Worm (Caenorhabditis elegans) whole organism, L3 larva: ENCODE data around the gene T13B5.9.

ENCODE experiments used
- R02D3.7 ChIP-seq: fragments of 150-350 bp; optimal IDR thresholded peaks from 2 replicates; lab custom pipeline; 2014; ENCODE audit warnings: missing biosample characterization, missing genetic modification characterization
- ceh-28 ChIP-seq: fragments of 150-350 bp; optimal IDR thresholded peaks from 2 replicates; lab custom pipeline; 2014; ENCODE audit warnings: missing biosample characterization, missing genetic modification reagents, missing genetic modification characterization
- ceh-82 ChIP-seq: fragments of 150-350 bp; optimal IDR thresholded peaks from 2 replicates; lab custom pipeline; 2014; ENCODE audit warnings: missing biosample characterization, missing genetic modification characterization
- ceh-9 ChIP-seq: sonication (generic microtip); optimal IDR thresholded peaks from 2 replicates; lab custom pipeline; 2018; ENCODE audit warnings: missing biosample characterization, missing genetic modification characterization
- daf-12 ChIP-seq: fragments of 150-350 bp; optimal IDR thresholded peaks from 2 replicates; lab custom pipeline; 2014; ENCODE audit warnings: missing biosample characterization, missing genetic modification reagents, missing genetic modification characterization
- egl-5 ChIP-seq: fragments of 150-350 bp; optimal IDR thresholded peaks from 2 replicates; lab custom pipeline; 2017; ENCODE audit warnings: missing biosample characterization, missing genetic modification reagents, missing genetic modification characterization, inconsistent platforms
- elt-1 ChIP-seq: fragments of 150-350 bp; optimal IDR thresholded peaks from 2 replicates; lab custom pipeline; 2014; ENCODE audit warnings: missing biosample characterization, missing genetic modification characterization
- elt-2 ChIP-seq: sonication (generic microtip); optimal IDR thresholded peaks from 2 replicates; lab custom pipeline; 2016; ENCODE audit warnings: missing genetic modification reagents, mild to moderate bottlenecking, missing genetic modification characterization, missing compliant biosample characterization
- elt-3 ChIP-seq, 3 experiments: fragments of 150-350 bp in 1 of 3; sonication (generic microtip) in 2 of 3; optimal IDR thresholded peaks; 2 replicates in 2 of 3; 4 replicates in 1 of 3; lab custom pipeline; 2014 to 2017; ENCODE audit warnings: missing biosample characterization in 3 of 3, missing genetic modification characterization in 3 of 3
- fkh-2 ChIP-seq: fragments of 150-350 bp; optimal IDR thresholded peaks from 2 replicates; lab custom pipeline; 2014; ENCODE audit warnings: missing biosample characterization, missing genetic modification reagents, missing genetic modification characterization
- fos-1 ChIP-seq: fragments of 150-350 bp; optimal IDR thresholded peaks from 2 replicates; lab custom pipeline; 2014; ENCODE audit warnings: missing biosample characterization, missing genetic modification characterization
- hmg-11 ChIP-seq: sonication (generic microtip); optimal IDR thresholded peaks from 2 replicates; lab custom pipeline; 2016; ENCODE audit warnings: missing genetic modification characterization, missing compliant biosample characterization
- jun-1 ChIP-seq: fragments of 150-350 bp; optimal IDR thresholded peaks from 2 replicates; lab custom pipeline; 2014; ENCODE audit warnings: missing biosample characterization, missing genetic modification reagents, missing genetic modification characterization
- lin-15B ChIP-seq: fragments of 150-350 bp; optimal IDR thresholded peaks from 2 replicates; lab custom pipeline; 2014; ENCODE audit warnings: missing biosample characterization, missing genetic modification characterization
- lsy-12 ChIP-seq: sonication (generic microtip); optimal IDR thresholded peaks from 2 replicates; lab custom pipeline; 2016; ENCODE audit warnings: mild to moderate bottlenecking, missing genetic modification characterization, missing compliant biosample characterization
- mdl-1 ChIP-seq: fragments of 150-350 bp; optimal IDR thresholded peaks from 2 replicates; lab custom pipeline; 2014; ENCODE audit warnings: missing biosample characterization, missing genetic modification characterization
- nfya-1 ChIP-seq: sonication (generic microtip); optimal IDR thresholded peaks from 2 replicates; lab custom pipeline; 2017; ENCODE audit warnings: missing genetic modification characterization, mild to moderate bottlenecking, missing compliant biosample characterization, antibody characterized with exemption, moderate library complexity; ENCODE audit not compliant: insufficient read depth
- nhr-11 ChIP-seq: fragments of 150-350 bp; optimal IDR thresholded peaks from 2 replicates; lab custom pipeline; 2014; ENCODE audit warnings: missing biosample characterization, missing genetic modification characterization
- nhr-12 ChIP-seq: fragments of 150-350 bp; optimal IDR thresholded peaks from 2 replicates; lab custom pipeline; 2014; ENCODE audit warnings: missing biosample characterization, missing genetic modification characterization
- nhr-23 ChIP-seq: fragments of 150-350 bp; optimal IDR thresholded peaks from 2 replicates; lab custom pipeline; 2014; ENCODE audit warnings: missing biosample characterization, missing genetic modification reagents, missing genetic modification characterization
- nhr-25 ChIP-seq: sonication (generic microtip); optimal IDR thresholded peaks from 2 replicates; lab custom pipeline; 2017; ENCODE audit warnings: missing biosample characterization, missing genetic modification characterization
- nhr-43 ChIP-seq: sonication (generic microtip); optimal IDR thresholded peaks from 2 replicates; lab custom pipeline; 2016; ENCODE audit warnings: mild to moderate bottlenecking, missing genetic modification characterization, missing compliant biosample characterization; ENCODE audit not compliant: poor library complexity, severe bottlenecking
- nhr-67 ChIP-seq: fragments of 150-350 bp; optimal IDR thresholded peaks from 2 replicates; lab custom pipeline; 2014; ENCODE audit warnings: missing biosample characterization, missing genetic modification characterization
- nhr-76 ChIP-seq: fragments of 150-350 bp; sonication (generic microtip); optimal IDR thresholded peaks from 5 replicates; lab custom pipeline; 2014; ENCODE audit warnings: missing biosample characterization, missing genetic modification characterization
- pha-4 ChIP-seq: fragments of 150-350 bp; optimal IDR thresholded peaks from 2 replicates; lab custom pipeline; 2014; ENCODE audit warnings: missing biosample characterization, missing genetic modification reagents, missing genetic modification characterization
- pqm-1 ChIP-seq: fragments of 150-350 bp; optimal IDR thresholded peaks from 2 replicates; lab custom pipeline; 2017; ENCODE audit warnings: missing biosample characterization, missing genetic modification characterization, inconsistent platforms
- tbx-2 ChIP-seq: sonication (generic microtip); optimal IDR thresholded peaks from 2 replicates; lab custom pipeline; 2016; ENCODE audit warnings: mild to moderate bottlenecking, missing genetic modification characterization, missing compliant biosample characterization
- unc-39 ChIP-seq: sonication (generic microtip); optimal IDR thresholded peaks from 4 replicates; lab custom pipeline; 2017; ENCODE audit warnings: missing biosample characterization, missing genetic modification characterization
- zag-1 ChIP-seq: fragments of 150-350 bp; optimal IDR thresholded peaks from 2 replicates; lab custom pipeline; 2014; ENCODE audit warnings: missing biosample characterization, missing genetic modification characterization
- ztf-4 ChIP-seq: fragments of 150-350 bp; optimal IDR thresholded peaks from 2 replicates; lab custom pipeline; 2014; ENCODE audit warnings: missing biosample characterization, missing genetic modification characterization

Gene T13B5.9

DNA sequence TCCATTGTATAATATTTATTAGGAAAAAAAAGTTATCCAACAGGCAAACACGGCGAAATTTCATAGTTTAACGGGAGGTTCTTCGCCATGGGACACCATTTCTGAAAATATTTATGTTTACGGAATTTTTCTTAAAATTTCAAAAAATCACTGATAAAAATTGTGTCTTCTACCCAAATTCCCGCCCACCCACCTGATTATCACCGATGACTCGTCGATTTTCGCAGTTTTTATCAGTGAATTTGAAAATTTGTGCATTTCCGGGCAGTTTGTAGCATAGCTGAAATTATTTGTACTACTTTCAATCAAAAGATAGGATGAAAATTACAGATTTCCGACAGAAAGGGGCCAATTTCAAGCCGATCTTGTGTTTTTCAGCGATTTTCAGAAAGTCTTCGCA lies 2.9 kb downstream of the T13B5.9 start:
- TF ChIP-seq jun-1: peak; percentile 14
- no peak for TF ChIP-seq ceh-28 (tag; lab: Kevin White, UChicago)
- TF ChIP-seq elt-2 (tag; lab: Kevin White, UChicago): peak; percentile 91
- TF ChIP-seq R02D3.7 (tag; lab: Kevin White, UChicago): no peak
- peak; percentile 47 for TF ChIP-seq pqm-1 (tag; lab: Kevin White, UChicago)

- no peak for TF ChIP-seq hmg-11 (tag; lab: Kevin White, UChicago)
- no peak for TF ChIP-seq lin-15B (tag; lab: Kevin White, UChicago)
- no peak for TF ChIP-seq nhr-43 (tag; lab: Kevin White, UChicago)
- TF ChIP-seq daf-12: no peak
- no peak for TF ChIP-seq nhr-11 (tag; lab: Kevin White, UChicago)
Observed at ce11 chrII:1100719-1101118, 3.6 kb downstream of the T13B5.9 start, which contains the start of gene pho-14. TSS of gene pho-14 (minus strand) at chrII:1100819.

- TF ChIP-seq ceh-82: no peak
- no peak for TF ChIP-seq egl-5 (tag; lab: Kevin White, UChicago)
- no peak for TF ChIP-seq ztf-4 (tag; lab: Kevin White, UChicago)
- no peak for TF ChIP-seq hmg-11 (tag; lab: Kevin White, UChicago)
- TF ChIP-seq nhr-67 (tag; lab: Kevin White, UChicago): no peak
- TF ChIP-seq pha-4: peak; percentile 5
- no peak for TF ChIP-seq fos-1 (tag; lab: Kevin White, UChicago)
Observed at ce11 chrII:1091706-1092105, 12.6 kb downstream of the T13B5.9 start, which contains the start of gene snf-3. TSS of gene snf-3 (plus strand) at chrII:1092006.

DNA sequence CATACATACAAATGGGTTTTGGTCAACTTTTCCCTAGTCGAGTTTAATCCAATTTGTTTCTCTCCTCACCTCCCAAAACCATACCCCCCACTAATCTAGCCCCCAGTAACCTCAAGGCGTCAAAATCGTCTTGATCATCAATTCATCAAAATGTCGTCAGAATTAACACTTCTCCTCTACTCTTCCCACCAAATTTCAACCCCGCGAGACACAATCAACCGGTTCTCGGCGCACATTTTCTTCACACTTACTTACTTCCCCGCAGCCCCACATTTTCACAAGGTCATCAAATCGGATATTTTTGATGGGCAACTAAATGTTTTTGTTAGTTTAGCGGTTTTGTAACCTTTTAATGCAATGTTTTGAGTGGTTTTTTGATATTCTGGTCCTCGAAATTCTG lies 13.6 kb downstream of the T13B5.9 start:
- TF ChIP-seq nhr-25 (tag; lab: Kevin White, UChicago) (peak; percentile 68), ceh-82 (no peak), nhr-23 (tag; lab: Kevin White, UChicago) (peak; percentile 26), tbx-2 (no peak), nhr-11 (tag; lab: Kevin White, UChicago) (no peak), daf-12 (no peak)

DNA sequence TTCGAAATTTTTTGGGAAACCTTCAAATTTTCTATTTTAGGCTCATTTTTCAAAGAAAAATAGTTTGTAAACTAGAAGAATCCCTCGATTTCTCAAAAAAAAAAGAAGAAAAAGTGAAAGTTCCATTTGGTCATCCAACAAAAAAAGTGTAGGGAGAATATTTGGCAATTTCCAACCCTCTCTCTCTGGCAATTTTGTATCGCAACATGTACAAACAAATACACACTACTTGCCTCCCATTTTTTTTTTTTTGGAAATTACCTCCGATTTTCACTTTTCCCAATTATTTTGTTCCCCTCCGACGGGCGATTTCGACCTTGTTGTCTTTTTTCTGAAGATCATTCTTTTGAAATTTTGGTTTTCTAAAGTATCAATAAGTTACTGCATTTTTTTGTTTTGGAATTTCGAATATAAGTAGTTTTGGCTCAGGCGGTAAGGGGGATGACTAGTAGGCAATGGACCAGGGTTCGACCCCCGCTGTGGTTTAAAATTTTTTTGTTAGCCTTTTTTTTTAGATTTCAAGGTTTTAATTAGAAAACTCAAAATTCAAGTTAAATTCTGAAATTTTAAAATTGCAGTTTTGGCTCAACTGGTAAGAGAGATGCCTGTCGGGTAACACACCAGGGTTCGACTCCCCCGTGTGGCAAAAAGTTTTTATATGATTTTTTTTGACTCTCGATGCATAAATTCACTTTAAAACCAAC lies 15.6 kb downstream of the T13B5.9 start:
- TF ChIP-seq nhr-76 (tag; lab: Kevin White, UChicago): no peak
- no peak for TF ChIP-seq R02D3.7 (tag; lab: Kevin White, UChicago)
- no peak for TF ChIP-seq mdl-1 (tag; lab: Kevin White, UChicago)
- no peak for TF ChIP-seq elt-2 (tag; lab: Kevin White, UChicago)
- TF ChIP-seq nhr-12 (tag; lab: Kevin White, UChicago): no peak
- no peak for TF ChIP-seq ceh-9 (tag; lab: Kevin White, UChicago)
- TF ChIP-seq tbx-2: no peak
- no peak for TF ChIP-seq lsy-12 (tag; lab: Kevin White, UChicago)
- no peak for TF ChIP-seq ztf-4 (tag; lab: Kevin White, UChicago)
- no peak for TF ChIP-seq elt-1 (tag; lab: Kevin White, UChicago)
- TF ChIP-seq fos-1 (tag; lab: Kevin White, UChicago): no peak
- no peak for TF ChIP-seq zag-1 (tag; lab: Kevin White, UChicago)
- TF ChIP-seq nhr-23 (tag; lab: Kevin White, UChicago): no peak
- TF ChIP-seq fkh-2 (tag; lab: Kevin White, UChicago): no peak
- no peak for TF ChIP-seq ceh-82
- TF ChIP-seq ceh-28 (tag; lab: Kevin White, UChicago): no peak

DNA sequence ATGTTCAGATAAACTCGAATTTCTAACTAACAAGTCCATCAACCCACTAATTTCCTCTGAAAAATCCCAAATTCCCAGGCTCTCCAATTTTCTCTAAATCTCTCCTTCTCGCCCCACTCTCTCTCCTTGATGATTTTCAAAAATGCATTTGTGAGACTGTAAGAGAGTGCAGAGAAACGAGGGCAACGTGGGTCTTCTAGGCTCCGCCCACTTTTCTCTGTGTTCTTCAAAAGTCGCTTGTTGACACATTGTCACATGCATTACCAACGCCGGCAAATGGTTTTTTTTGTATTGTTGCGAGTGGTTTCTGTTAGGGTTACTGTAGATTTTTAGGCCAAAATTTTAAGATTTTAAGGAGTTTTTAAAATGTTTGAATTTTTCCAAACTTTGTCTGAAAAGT lies 17.8 kb downstream of the T13B5.9 start:
- TF ChIP-seq elt-3 (tag; optimal IDR thresholded peaks at IDR 0.05; lab: Kevin White, UChicago): no peak
- TF ChIP-seq pha-4: peak; percentile 10
- TF ChIP-seq daf-12: no peak
- no peak for TF ChIP-seq ceh-82
- TF ChIP-seq nhr-23 (tag; lab: Kevin White, UChicago): peak; percentile 5
- no peak for TF ChIP-seq unc-39 (tag; lab: Kevin White, UChicago)
- peak; percentile 15 for TF ChIP-seq nfya-1 (tag; lab: Kevin White, UChicago)
- TF ChIP-seq egl-5 (tag; lab: Kevin White, UChicago): peak; percentile 19
- TF ChIP-seq, all 47 proteins: peak for 4
